Fruit fly (Drosophila melanogaster): ENCODE data around the gene CCT2.
A peak's percentile ranks its signal among the peaks of the same experiment; 100 is the strongest.

The CCT2 gene

DNA sequence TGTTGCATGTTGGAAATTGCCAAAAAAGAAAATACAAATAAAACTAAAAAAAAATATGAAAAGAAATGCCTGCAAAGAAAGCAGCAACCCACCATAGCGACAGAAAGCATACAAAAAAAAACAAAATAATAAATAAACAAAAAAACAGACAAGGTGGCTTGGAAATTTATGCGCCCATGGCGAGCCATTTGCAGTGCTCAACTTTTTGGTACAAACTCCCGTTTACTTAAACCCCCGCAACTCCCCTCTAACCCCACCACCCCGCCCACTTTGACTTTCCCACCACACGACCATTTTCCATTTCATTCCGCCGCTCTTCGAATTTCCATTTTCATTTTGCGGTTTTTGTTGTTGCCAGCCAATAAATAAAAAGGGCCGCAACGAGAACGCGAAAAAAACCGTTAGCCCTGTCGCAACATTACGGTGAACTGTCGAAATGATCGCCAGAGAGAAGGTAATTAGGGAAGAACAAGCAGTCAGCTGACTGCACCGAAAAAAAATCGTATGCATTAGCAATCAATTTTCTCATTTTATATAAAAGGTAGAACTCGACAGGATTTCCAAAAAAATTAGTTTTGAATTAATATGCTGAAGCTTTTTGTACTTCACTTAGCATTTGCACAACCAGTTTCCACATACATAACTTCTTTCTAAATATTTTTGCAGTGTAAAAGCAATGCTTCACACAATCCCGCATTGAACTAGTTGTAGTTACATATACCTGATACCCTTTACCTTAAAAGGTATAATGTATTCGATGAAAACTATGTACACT is 47.6 kb downstream of the CCT2 start (continued):
- peak; percentile 38; the same call in 1 of the 2 replicates for TF ChIP-seq CG4730 (GFP tag; IDR thresholded peaks at IDR 0.05)
- TF ChIP-seq CG5245 (GFP tag; optimal IDR thresholded peaks at IDR 0.05) = no peak
- peak; percentile 39 for TF ChIP-seq NC2β (GFP tag; optimal IDR thresholded peaks at IDR 0.05)
- TF ChIP-seq CG33557 (GFP tag; optimal IDR thresholded peaks at IDR 0.05) = no peak
- no peak for TF ChIP-seq Neu2 (GFP tag; optimal IDR thresholded peaks at IDR 0.05; ENCODE audit: borderline replicate concordance)
- peak; percentile 28 for TF ChIP-seq CG18476 (GFP tag; optimal IDR thresholded peaks at IDR 0.05)
- TF ChIP-seq sisA (GFP tag; IDR thresholded peaks at IDR 0.05) = peak; percentile 66
- peak; percentile 71 for TF ChIP-seq dysf (GFP tag; IDR thresholded peaks at IDR 0.05)
- 0 out of 3 replicates have a peak, but pooled peaks have one; percentile 15 for TF ChIP-seq H15 (GFP tag; IDR thresholded peaks at IDR 0.05)
- peak; percentile 65 for TF ChIP-seq Ssrp (tag; optimal IDR thresholded peaks at IDR 0.05)
- TF ChIP-seq CG30403 (GFP tag; optimal IDR thresholded peaks at IDR 0.05) = peak; percentile 49
- TF ChIP-seq Bteb2 (GFP tag; optimal IDR thresholded peaks at IDR 0.05) = no peak
- TF ChIP-seq CG11504 (tag; optimal IDR thresholded peaks at IDR 0.05) = peak; percentile 79
- TF ChIP-seq crc (GFP tag; optimal IDR thresholded peaks at IDR 0.05) = peak; percentile 28
- TF ChIP-seq corto (GFP tag; optimal IDR thresholded peaks at IDR 0.05) = no peak
- peak; percentile 27 for TF ChIP-seq CG16815 (GFP tag; optimal IDR thresholded peaks at IDR 0.05)
- peak; percentile 22 for TF ChIP-seq CG10209 (GFP tag; optimal IDR thresholded peaks at IDR 0.05)
- TF ChIP-seq eve (GFP tag; optimal IDR thresholded peaks at IDR 0.05) = no peak
- peak; percentile 28; the same call in 1 of the 2 replicates for TF ChIP-seq CG5953 (GFP tag; IDR thresholded peaks at IDR 0.05)
- TF ChIP-seq Bgb (GFP tag; IDR thresholded peaks at IDR 0.05; ENCODE audit: partially characterized antibody) = no peak
- TF ChIP-seq CG9215 (GFP tag; IDR thresholded peaks at IDR 0.05) = no peak
- TF ChIP-seq CG13624 (GFP tag; optimal IDR thresholded peaks at IDR 0.05) = peak; percentile 19
- TF ChIP-seq Atf3 (GFP tag; optimal IDR thresholded peaks at IDR 0.05) = peak; percentile 1
- no peak for TF ChIP-seq chinmo (GFP tag; IDR thresholded peaks at IDR 0.05; ENCODE audit: partially characterized antibody)
- peak; percentile 31 for TF ChIP-seq CG12071 (GFP tag; optimal IDR thresholded peaks at IDR 0.05)
- TF ChIP-seq tup (GFP tag; optimal IDR thresholded peaks at IDR 0.05) = peak; percentile 2
- TF ChIP-seq Blimp-1 (GFP tag; optimal IDR thresholded peaks at IDR 0.05) = peak; percentile 47
- TF ChIP-seq nerfin-1 (tag; optimal IDR thresholded peaks at IDR 0.05) = no peak
- no peak for TF ChIP-seq CG7987 (GFP tag; optimal IDR thresholded peaks at IDR 0.05)
- peak; percentile 5 for TF ChIP-seq dm (GFP tag; optimal IDR thresholded peaks at IDR 0.05)
- no peak for TF ChIP-seq bowl (GFP tag; IDR thresholded peaks at IDR 0.05)
- TF ChIP-seq CG6765 (GFP tag; optimal IDR thresholded peaks at IDR 0.05) = no peak
- no peak for TF ChIP-seq Dll (GFP tag; IDR thresholded peaks at IDR 0.05; ENCODE audit: partially characterized antibody)
- no peak for TF ChIP-seq CG13894 (tag; optimal IDR thresholded peaks at IDR 0.05)
- no peak for TF ChIP-seq ap (GFP tag; IDR thresholded peaks at IDR 0.05)
- no peak for TF ChIP-seq pzg (GFP tag; optimal IDR thresholded peaks at IDR 0.05)
- peak; percentile 50 for TF ChIP-seq CG1602 (GFP tag; optimal IDR thresholded peaks at IDR 0.05)
- peak; percentile 59; the same call in 1 of the 3 replicates for TF ChIP-seq ci (GFP tag; IDR thresholded peaks at IDR 0.05)
- TF ChIP-seq CG10321 (GFP tag; IDR thresholded peaks at IDR 0.05) = no peak
- peak; percentile 16 for TF ChIP-seq Nf-YB (GFP tag; optimal IDR thresholded peaks at IDR 0.05)
- TF ChIP-seq unc-4 (GFP tag; IDR thresholded peaks at IDR 0.05; ENCODE audit: partially characterized antibody) = no peak
- TF ChIP-seq CG3281 (GFP tag; optimal IDR thresholded peaks at IDR 0.05) = peak; percentile 34
- TF ChIP-seq CG17912 (GFP tag; optimal IDR thresholded peaks at IDR 0.05) = no peak
- TF ChIP-seq Elba2 (GFP tag; optimal IDR thresholded peaks at IDR 0.05) = no peak
- 0 out of 2 replicates have a peak, but pooled peaks have one; percentile 9 for TF ChIP-seq CG31224 (GFP tag; IDR thresholded peaks at IDR 0.05)
- TF ChIP-seq CG3726 (GFP tag; IDR thresholded peaks at IDR 0.05) = no peak
- TF ChIP-seq shn (GFP tag; optimal IDR thresholded peaks at IDR 0.05) = peak; percentile 32
- peak; percentile 34 for TF ChIP-seq HHEX (GFP tag; optimal IDR thresholded peaks at IDR 0.05)
- TF ChIP-seq pum (GFP tag; optimal IDR thresholded peaks at IDR 0.05) = peak; percentile 38
